Fruit fly (Drosophila melanogaster): Measurements from ENCODE around the gene Oseg4.

Oseg4 gene

dm6 chr3L:1742552-1743097 is 7.1 kb upstream of the Oseg4 start (continued):
- TF ChIP-seq CG15601 (tag; optimal IDR thresholded peaks at IDR 0.05) = peak; percentile 19
- peak; percentile 42 for TF ChIP-seq CG18599 (GFP tag; optimal IDR thresholded peaks at IDR 0.05)
- TF ChIP-seq wdn (GFP tag; IDR thresholded peaks at IDR 0.05) = no peak
- peak; percentile 29 for TF ChIP-seq CG10209 (GFP tag; optimal IDR thresholded peaks at IDR 0.05)
- no peak for TF ChIP-seq CG8924 (tag; optimal IDR thresholded peaks at IDR 0.05)
- peak; percentile 40 for TF ChIP-seq BtbVII (GFP tag; optimal IDR thresholded peaks at IDR 0.05)
- peak; percentile 1 for TF ChIP-seq CG13775 (GFP tag; optimal IDR thresholded peaks at IDR 0.05)
- no peak for TF ChIP-seq ftz-f1 (GFP tag; optimal IDR thresholded peaks at IDR 0.05)
- TF ChIP-seq CG13123 (GFP tag; optimal IDR thresholded peaks at IDR 0.05) = no peak
- TF ChIP-seq eve (GFP tag; optimal IDR thresholded peaks at IDR 0.05) = no peak
- TF ChIP-seq caup (GFP tag; optimal IDR thresholded peaks at IDR 0.05; ENCODE audit: severe bottlenecking) = peak; percentile 27
- peak; percentile 3 for TF ChIP-seq gem (tag; optimal IDR thresholded peaks at IDR 0.05)
- TF ChIP-seq h (optimal IDR thresholded peaks at IDR 0.05) = no peak
- no peak for TF ChIP-seq Ada2b (GFP tag; IDR thresholded peaks at IDR 0.05)
- TF ChIP-seq cato (GFP tag; optimal IDR thresholded peaks at IDR 0.05; ENCODE audit: borderline replicate concordance) = no peak
- no peak for TF ChIP-seq CG6683 (GFP tag; optimal IDR thresholded peaks at IDR 0.05)
- no peak for TF ChIP-seq CG7271 (tag; optimal IDR thresholded peaks at IDR 0.05)
- TF ChIP-seq CG12104 (GFP tag; optimal IDR thresholded peaks at IDR 0.05) = peak; percentile 28
- TF ChIP-seq dm (GFP tag; optimal IDR thresholded peaks at IDR 0.05) = no peak
- no peak for TF ChIP-seq gfzf (GFP tag; optimal IDR thresholded peaks at IDR 0.05)
- no peak for TF ChIP-seq CG8359 (GFP tag; optimal IDR thresholded peaks at IDR 0.05; ENCODE audit: borderline replicate concordance)
- no peak for TF ChIP-seq CG10321 (GFP tag; IDR thresholded peaks at IDR 0.05)
- no peak for TF ChIP-seq CG6689 (GFP tag; IDR thresholded peaks at IDR 0.05)
- TF ChIP-seq row (GFP tag; IDR thresholded peaks at IDR 0.05) = no peak; the same call in 2 of the 3 replicates
- TF ChIP-seq CG6654 (GFP tag; optimal IDR thresholded peaks at IDR 0.05) = no peak
- peak; percentile 66 for TF ChIP-seq CG31224 (GFP tag; IDR thresholded peaks at IDR 0.05)
- TF ChIP-seq CG31365 (tag; optimal IDR thresholded peaks at IDR 0.05) = peak; percentile 35
- TF ChIP-seq CG18262 (tag; optimal IDR thresholded peaks at IDR 0.05) = peak; percentile 14
- TF ChIP-seq CG8089 (GFP tag; optimal IDR thresholded peaks at IDR 0.05) = no peak
- no peak for TF ChIP-seq Sox100B (GFP tag; optimal IDR thresholded peaks at IDR 0.05)
- TF ChIP-seq tll (GFP tag; optimal IDR thresholded peaks at IDR 0.05) = no peak
- TF ChIP-seq Elba2 (GFP tag; optimal IDR thresholded peaks at IDR 0.05) = no peak
- TF ChIP-seq twi (tag; optimal IDR thresholded peaks at IDR 0.05) = peak; percentile 35
- no peak for TF ChIP-seq NFAT (GFP tag; IDR thresholded peaks at IDR 0.05)
- no peak for TF ChIP-seq Mrtf (GFP tag; IDR thresholded peaks at IDR 0.05)
- no peak for TF ChIP-seq HLH3B (GFP tag; IDR thresholded peaks at IDR 0.05)
- peak; percentile 21 for TF ChIP-seq CG6854 (GFP tag; optimal IDR thresholded peaks at IDR 0.05)
- TF ChIP-seq kay (GFP tag; optimal IDR thresholded peaks at IDR 0.05) = no peak
- no peak for TF ChIP-seq CG11695 (GFP tag; IDR thresholded peaks at IDR 0.05)
- TF ChIP-seq Gug (GFP tag; IDR thresholded peaks at IDR 0.05) = no peak
- TF ChIP-seq nau (GFP tag; optimal IDR thresholded peaks at IDR 0.05) = peak; percentile 5
- no peak for TF ChIP-seq vvl (GFP tag; IDR thresholded peaks at IDR 0.05)
- no peak for TF ChIP-seq MTF-1 (GFP tag; optimal IDR thresholded peaks at IDR 0.05; ENCODE audit: borderline replicate concordance)
- peak; percentile 77; the same call in 1 of the 2 replicates for TF ChIP-seq chm (GFP tag; IDR thresholded peaks at IDR 0.05)
- TF ChIP-seq lab (GFP tag; optimal IDR thresholded peaks at IDR 0.05) = peak; percentile 62
- peak; percentile 9 for TF ChIP-seq Jarid2 (GFP tag; optimal IDR thresholded peaks at IDR 0.05)
- no peak for TF ChIP-seq fd64A (GFP tag; optimal IDR thresholded peaks at IDR 0.05)
- no peak for TF ChIP-seq Neu2 (GFP tag; optimal IDR thresholded peaks at IDR 0.05; ENCODE audit: borderline replicate concordance)
- peak; percentile 11 for TF ChIP-seq CG3407 (GFP tag; optimal IDR thresholded peaks at IDR 0.05)
- TF ChIP-seq lola (GFP tag; optimal IDR thresholded peaks at IDR 0.05) = no peak
